Worm (Caenorhabditis elegans) whole organism, young adult: ENCODE results near the gene spat-1.

Experiments
- F57A8.1 ChIP-seq: fragments of 200-800 bp; sonication (Bioruptor generic); optimal IDR thresholded peaks from 2 replicates; lab custom pipeline; 2018; ENCODE audit warnings: mild to moderate bottlenecking, missing genetic modification characterization, moderate library complexity, missing compliant biosample characterization
- Y53F4B.3 ChIP-seq: fragments of 200-800 bp; sonication (Bioruptor generic); IDR thresholded peaks from 2 replicates; pipeline ENCODE4 v1.3.6; 2022; ENCODE audit warnings: missing genetic modification reagents, missing genetic modification characterization, missing compliant biosample characterization
- Y95B8A.8 ChIP-seq: fragments of 200-800 bp; sonication (Bioruptor generic); IDR thresholded peaks from 2 replicates; pipeline ENCODE4 v1.3.6; 2022; ENCODE audit warnings: missing genetic modification reagents, missing genetic modification characterization, missing compliant biosample characterization
- ama-1 ChIP-seq, 3 experiments: fragments of 150-350 bp in 1 of 3; sonication (generic microtip) in 2 of 3; optimal IDR thresholded peaks; 2 replicates each; lab custom pipeline; 2014 to 2018; ENCODE audit warnings: missing biosample characterization in 2 of 3, missing genetic modification characterization in 2 of 3, missing genetic modification reagents in 2 of 3
- aptf-3 ChIP-seq: fragments of 200-800 bp; sonication (Bioruptor generic); IDR thresholded peaks from 2 replicates; pipeline ENCODE4 v1.3.6; 2022; ENCODE audit warnings: missing genetic modification characterization, missing compliant biosample characterization
- ceh-27 ChIP-seq: fragments of 200-800 bp; sonication (Bioruptor generic); optimal IDR thresholded peaks from 2 replicates; lab custom pipeline; 2018; ENCODE audit warnings: mild to moderate bottlenecking, missing genetic modification characterization, moderate library complexity, missing compliant biosample characterization
- gei-17 ChIP-seq: fragments of 200-800 bp; sonication (Bioruptor generic); optimal IDR thresholded peaks from 2 replicates; lab custom pipeline; 2018; ENCODE audit warnings: mild to moderate bottlenecking, missing genetic modification characterization, missing compliant biosample characterization
- hlh-26 ChIP-seq: fragments of 200-800 bp; sonication (Bioruptor generic); conservative IDR thresholded peaks from 2 replicates; pipeline ENCODE4 v1.3.6; 2022; ENCODE audit warnings: missing genetic modification reagents, missing genetic modification characterization, missing compliant biosample characterization
- lin-54 ChIP-seq: fragments of 200-800 bp; sonication (Bioruptor generic); optimal IDR thresholded peaks from 2 replicates; lab custom pipeline; 2018; ENCODE audit warnings: mild to moderate bottlenecking, missing genetic modification characterization, missing compliant biosample characterization
- nhr-27 ChIP-seq: fragments of 200-800 bp; sonication (Bioruptor generic); optimal IDR thresholded peaks from 2 replicates; lab custom pipeline; 2018; ENCODE audit warnings: mild to moderate bottlenecking, missing genetic modification characterization, moderate library complexity, missing compliant biosample characterization
- nhr-80 ChIP-seq: sonication (generic microtip); optimal IDR thresholded peaks from 2 replicates; lab custom pipeline; 2016; ENCODE audit warnings: missing genetic modification characterization, missing compliant biosample characterization
- tbp1 ChIP-seq: fragments of 200-800 bp; sonication (Bioruptor generic); optimal IDR thresholded peaks from 2 replicates; lab custom pipeline; 2018; ENCODE audit warnings: mild to moderate bottlenecking, missing genetic modification characterization, missing compliant biosample characterization
- ztf-18 ChIP-seq: sonication (generic microtip); optimal IDR thresholded peaks from 2 replicates; lab custom pipeline; 2016; ENCODE audit warnings: missing genotype, mild to moderate bottlenecking, missing genetic modification characterization, missing compliant biosample characterization
- ztf-28 ChIP-seq: fragments of 200-800 bp; sonication (Bioruptor generic); IDR thresholded peaks from 2 replicates; pipeline ENCODE4 v1.3.6; 2022; ENCODE audit warnings: missing genetic modification reagents, missing genetic modification characterization, missing compliant biosample characterization

Gene spat-1

ce11 chrII:14582206-14582605, 53.7 kb downstream of the spat-1 start, which contains the start of gene C01G12.3:
C01G12.3 (minus strand) TSS chrII:14582306.
- no peak for TF ChIP-seq Y95B8A.8 (GFP tag; lab: Robert Waterston, UW)
- TF ChIP-seq ama-1 (optimal IDR thresholded peaks at IDR 0.05; lab: Kevin White, UChicago) = no peak
- no peak for TF ChIP-seq ama-1 (GFP tag; optimal IDR thresholded peaks at IDR 0.05; lab: Kevin White, UChicago)
- TF ChIP-seq nhr-80 (tag; lab: Kevin White, UChicago) = no peak
- no peak for TF ChIP-seq ztf-18 (tag; lab: Kevin White, UChicago)
- TF ChIP-seq lin-54 (GFP tag; lab: Kevin White, UChicago) = no peak
- no peak for TF ChIP-seq F57A8.1 (GFP tag; lab: Kevin White, UChicago)
- TF ChIP-seq tbp1 = no peak
- no peak for TF ChIP-seq hlh-26 (GFP tag; lab: Robert Waterston, UW)
- TF ChIP-seq nhr-27 (tag; lab: Kevin White, UChicago) = no peak
- TF ChIP-seq aptf-3 = no peak
- TF ChIP-seq ceh-27 (GFP tag; lab: Kevin White, UChicago) = no peak
- TF ChIP-seq Y53F4B.3 (GFP tag; lab: Robert Waterston, UW) = no peak
- TF ChIP-seq ztf-28 (GFP tag; lab: Robert Waterston, UW) = no peak
- TF ChIP-seq gei-17 (GFP tag; lab: Kevin White, UChicago) = no peak
- TF ChIP-seq, all 124 proteins: peak for 0
